Fruit fly (Drosophila melanogaster) ovary, adult (tissue): ENCODE measurements around the gene CG2975.

ENCODE experiments used
- CG17801 ChIP-seq: fragments of 200-800 bp; optimal IDR thresholded peaks from 2 replicates; lab custom pipeline; 2019; ENCODE audit warnings: missing biosample characterization, mild to moderate bottlenecking, missing genetic modification characterization, moderate library complexity; ENCODE audit not compliant: partially characterized antibody

The CG2975 gene

dm6 chr2L:2861885-2862620 is 22.1 kb downstream of the CG2975 start:
- TF ChIP-seq CG17801 (GFP tag; lab: Kevin White, UChicago), result peak; percentile 29

dm6 chr2L:2862621-2862962 is 22.7 kb downstream of the CG2975 start:
- TF ChIP-seq CG17801 (GFP tag; lab: Kevin White, UChicago), result no peak

dm6 chr2L:2864601-2865000 is 24.7 kb downstream of the CG2975 start:
- no peak for TF ChIP-seq CG17801 (GFP tag; lab: Kevin White, UChicago)

dm6 chr2L:2865560-2866309 is 25.8 kb downstream of the CG2975 start:
- no peak for TF ChIP-seq CG17801 (GFP tag; lab: Kevin White, UChicago)

- no peak for TF ChIP-seq CG17801 (GFP tag; lab: Kevin White, UChicago)
Observed at dm6 chr2L:2869008-2869702, 29.2 kb downstream of the CG2975 start, which contains the start of gene CG8813. Gene CG8813, plus strand, starts transcription at chr2L:2869652.

- TF ChIP-seq CG17801 (GFP tag; lab: Kevin White, UChicago), result no peak
Observed at dm6 chr2L:2872309-2872932, 32.5 kb downstream of the CG2975 start.

- no peak for TF ChIP-seq CG17801 (GFP tag; lab: Kevin White, UChicago)
Observed at dm6 chr2L:2872968-2873728, 33.2 kb downstream of the CG2975 start.

- no peak for TF ChIP-seq CG17801 (GFP tag; lab: Kevin White, UChicago)
Observed at dm6 chr2L:2873729-2874127, 33.8 kb downstream of the CG2975 start.

- peak; percentile 12 for TF ChIP-seq CG17801 (GFP tag; lab: Kevin White, UChicago)
Observed at dm6 chr2L:2874185-2874541, 34.2 kb downstream of the CG2975 start, which contains the start of gene Ifrd1. Gene Ifrd1, minus strand, starts transcription at chr2L:2874489.

- TF ChIP-seq CG17801 (GFP tag; lab: Kevin White, UChicago), result peak; percentile 78
Observed at dm6 chr2L:2874542-2875194, 34.7 kb downstream of the CG2975 start, which contains the start of gene CG8814. Gene CG8814, plus strand, starts transcription at chr2L:2874890.

dm6 chr2L:2878188-2878587 is 38.3 kb downstream of the CG2975 start, which contains the start of the genes Prx6a and Sbat:
Gene Prx6a, minus strand, starts transcription at chr2L:2878232.
Gene Sbat, plus strand, starts transcription at chr2L:2878344.
- TF ChIP-seq CG17801 (GFP tag; lab: Kevin White, UChicago), result peak; percentile 77

- TF ChIP-seq CG17801 (GFP tag; lab: Kevin White, UChicago), result peak; percentile 39
Observed at dm6 chr2L:2878859-2879258, 38.9 kb downstream of the CG2975 start, which contains the start of gene RabGGTb. Gene RabGGTb, plus strand, starts transcription at chr2L:2879112.

dm6 chr2L:2882968-2883702 is 43.2 kb downstream of the CG2975 start:
- TF ChIP-seq CG17801 (GFP tag; lab: Kevin White, UChicago), result no peak
